Worm (Caenorhabditis elegans) whole organism, L4 larva: ENCODE measurements around the gene flp-23.
A peak's percentile ranks its signal among the peaks of the same experiment; 100 is the strongest.

ENCODE experiments used
- F26F4.8 ChIP-seq: fragments of 200-800 bp; sonication (Bioruptor generic); conservative IDR thresholded peaks from 2 replicates; pipeline ENCODE4 v1.3.6; 2022; ENCODE audit warnings: missing genetic modification characterization, missing compliant biosample characterization
- F44E2.7 ChIP-seq: fragments of 200-800 bp; sonication (Bioruptor generic); IDR thresholded peaks from 2 replicates; pipeline ENCODE4 v2.1.2; 2022; ENCODE audit warnings: missing genetic modification characterization, missing compliant biosample characterization
- R02D3.7 ChIP-seq: fragments of 150-350 bp; sonication (generic microtip); optimal IDR thresholded peaks from 3 replicates; lab custom pipeline; 2014; ENCODE audit warnings: missing biosample characterization, missing genetic modification characterization
- T26A8.4 ChIP-seq: fragments of 200-800 bp; sonication (Bioruptor generic); IDR thresholded peaks from 2 replicates; pipeline ENCODE4 v1.3.6; 2022; ENCODE audit warnings: missing genetic modification characterization, missing compliant biosample characterization
- Y5F2A.4 ChIP-seq: fragments of 200-800 bp; sonication (Bioruptor generic); optimal IDR thresholded peaks from 2 replicates; lab custom pipeline; 2018; ENCODE audit warnings: mild to moderate bottlenecking, missing genetic modification characterization, missing compliant biosample characterization
- ZK337.2 ChIP-seq: fragments of 200-800 bp; sonication (Bioruptor generic); IDR thresholded peaks from 2 replicates; pipeline ENCODE4 v1.3.6; 2022; ENCODE audit warnings: missing genetic modification reagents, missing genetic modification characterization, missing compliant biosample characterization
- aha-1 ChIP-seq: fragments of 150-350 bp; peaks from one replicate; lab custom pipeline; 2014; ENCODE audit warnings: missing biosample characterization, missing genetic modification characterization
- aly-2 ChIP-seq: sonication (generic microtip); optimal IDR thresholded peaks from 2 replicates; lab custom pipeline; 2018; ENCODE audit warnings: missing biosample characterization, missing genetic modification characterization
- ceh-20 ChIP-seq: fragments of 200-800 bp; sonication (Bioruptor generic); IDR thresholded peaks from 2 replicates; pipeline ENCODE4 v1.3.6; 2022; ENCODE audit warnings: missing genetic modification reagents, missing genetic modification characterization, missing compliant biosample characterization
- ceh-28 ChIP-seq: fragments of 150-350 bp; optimal IDR thresholded peaks from 2 replicates; lab custom pipeline; 2014; ENCODE audit warnings: missing biosample characterization, missing genetic modification reagents, missing genetic modification characterization
- ceh-32 ChIP-seq: sonication (generic microtip); optimal IDR thresholded peaks from 2 replicates; lab custom pipeline; 2016; ENCODE audit warnings: mild to moderate bottlenecking, missing genetic modification characterization, missing compliant biosample characterization; ENCODE audit not compliant: poor library complexity
- ceh-82 ChIP-seq: sonication (generic microtip); optimal IDR thresholded peaks from 2 replicates; lab custom pipeline; 2017; ENCODE audit warnings: missing biosample characterization, missing genetic modification characterization
- cey-2 ChIP-seq: sonication (generic microtip); optimal IDR thresholded peaks from 3 replicates; lab custom pipeline; 2017; ENCODE audit warnings: missing genetic modification characterization, mild to moderate bottlenecking, missing compliant biosample characterization, antibody characterized with exemption, borderline replicate concordance; ENCODE audit not compliant: insufficient read depth
- ctbp-1 ChIP-seq: fragments of 200-800 bp; sonication (Bioruptor generic); IDR thresholded peaks from 2 replicates; pipeline ENCODE4 v1.3.6; 2022; ENCODE audit warnings: missing genetic modification reagents, missing genetic modification characterization, missing compliant biosample characterization
- daf-12 ChIP-seq: fragments of 150-350 bp; optimal IDR thresholded peaks from 2 replicates; lab custom pipeline; 2014; ENCODE audit warnings: missing biosample characterization, missing genetic modification reagents, missing genetic modification characterization
- dmd-8 ChIP-seq: fragments of 200-800 bp; sonication (Bioruptor generic); IDR thresholded peaks from 2 replicates; pipeline ENCODE4 v1.3.6; 2022; ENCODE audit warnings: missing genetic modification characterization, missing compliant biosample characterization
- duxl-1 ChIP-seq: sonication (generic microtip); optimal IDR thresholded peaks from 2 replicates; lab custom pipeline; 2016; ENCODE audit warnings: mild to moderate bottlenecking, missing genetic modification characterization, moderate library complexity, missing compliant biosample characterization; ENCODE audit not compliant: poor library complexity
- dve-1 ChIP-seq: sonication (generic microtip); optimal IDR thresholded peaks from 2 replicates; lab custom pipeline; 2017; ENCODE audit warnings: antibody characterized with exemption, mild to moderate bottlenecking, missing genetic modification characterization, missing compliant biosample characterization; ENCODE audit not compliant: insufficient read depth
- egl-27 ChIP-seq: sonication (generic microtip); optimal IDR thresholded peaks from 3 replicates; lab custom pipeline; 2017; ENCODE audit warnings: missing biosample characterization, missing genetic modification reagents, missing genetic modification characterization
- egl-43 ChIP-seq: fragments of 200-800 bp; sonication (Bioruptor generic); IDR thresholded peaks from 2 replicates; pipeline ENCODE4 v1.3.6; 2022; ENCODE audit warnings: missing genetic modification reagents, missing genetic modification characterization, missing compliant biosample characterization
- fkh-10 ChIP-seq: fragments of 150-350 bp; optimal IDR thresholded peaks from 2 replicates; lab custom pipeline; 2014; ENCODE audit warnings: missing biosample characterization, missing genetic modification reagents, missing genetic modification characterization
- gei-8 ChIP-seq: fragments of 200-800 bp; sonication (Bioruptor generic); optimal IDR thresholded peaks from 2 replicates; lab custom pipeline; 2018; ENCODE audit warnings: mild to moderate bottlenecking, missing genetic modification characterization, missing compliant biosample characterization
- hif-1 ChIP-seq, 2 experiments: sonication (generic microtip); optimal IDR thresholded peaks; 2 replicates each; lab custom pipeline; 2016 to 2017; ENCODE audit warnings: missing compliant biosample characterization in 2 of 2, missing genetic modification characterization in 2 of 2, missing genetic modification reagents in 2 of 2, missing genotype in 2 of 2, mild to moderate bottlenecking in 1 of 2
- hlh-11 ChIP-seq: fragments of 200-800 bp; sonication (Bioruptor generic); optimal IDR thresholded peaks from 2 replicates; lab custom pipeline; 2018; ENCODE audit warnings: mild to moderate bottlenecking, missing genetic modification characterization, missing compliant biosample characterization
- hmg-1.1 ChIP-seq: fragments of 200-800 bp; sonication (Bioruptor generic); IDR thresholded peaks from 2 replicates; pipeline ENCODE4 v1.3.6; 2022; ENCODE audit warnings: missing genetic modification reagents, missing genetic modification characterization, missing compliant biosample characterization
- jun-1 ChIP-seq: fragments of 150-350 bp; optimal IDR thresholded peaks from 2 replicates; lab custom pipeline; 2014; ENCODE audit warnings: missing biosample characterization, missing genetic modification reagents, missing genetic modification characterization
- lin-1 ChIP-seq: fragments of 200-800 bp; sonication (Bioruptor generic); IDR thresholded peaks from 2 replicates; pipeline ENCODE4 v1.3.6; 2022; ENCODE audit warnings: missing genetic modification reagents, missing genetic modification characterization, missing compliant biosample characterization
- lin-29 ChIP-seq: fragments of 200-800 bp; sonication (Bioruptor generic); IDR thresholded peaks from 2 replicates; pipeline ENCODE4 v1.3.6; 2022; ENCODE audit warnings: missing genetic modification reagents, missing genetic modification characterization, missing compliant biosample characterization
- lin-38 ChIP-seq: fragments of 200-800 bp; sonication (Bioruptor generic); IDR thresholded peaks from 2 replicates; pipeline ENCODE4 v1.3.6; 2022; ENCODE audit warnings: missing genetic modification reagents, missing genetic modification characterization, missing compliant biosample characterization
- madf-9 ChIP-seq: fragments of 200-800 bp; sonication (Bioruptor generic); conservative IDR thresholded peaks from 2 replicates; pipeline ENCODE4 v1.3.6; 2022; ENCODE audit warnings: missing genetic modification reagents, missing genetic modification characterization, missing compliant biosample characterization
- mdt-29 ChIP-seq: fragments of 200-800 bp; sonication (Bioruptor generic); IDR thresholded peaks from 2 replicates; pipeline ENCODE4 v1.3.6; 2022; ENCODE audit warnings: missing genetic modification reagents, missing genetic modification characterization, missing compliant biosample characterization
- mep-1 ChIP-seq: fragments of 150-350 bp; sonication (generic microtip); optimal IDR thresholded peaks from 3 replicates; lab custom pipeline; 2014; ENCODE audit warnings: missing biosample characterization, missing genetic modification characterization
- mes-2 ChIP-seq: sonication (generic microtip); optimal IDR thresholded peaks from 2 replicates; lab custom pipeline; 2016; ENCODE audit warnings: missing genotype, mild to moderate bottlenecking, missing genetic modification characterization, missing compliant biosample characterization; ENCODE audit not compliant: poor library complexity, severe bottlenecking
- mxl-2 ChIP-seq: fragments of 200-800 bp; sonication (Bioruptor generic); conservative IDR thresholded peaks from 2 replicates; pipeline ENCODE4 v1.3.6; 2022; ENCODE audit warnings: missing genetic modification reagents, missing genetic modification characterization, missing compliant biosample characterization
- mxl-3 ChIP-seq: fragments of 200-800 bp; sonication (Bioruptor generic); optimal IDR thresholded peaks from 2 replicates; lab custom pipeline; 2018; ENCODE audit warnings: mild to moderate bottlenecking, missing genetic modification characterization, missing compliant biosample characterization
- nhr-102 ChIP-seq: sonication (generic microtip); optimal IDR thresholded peaks from 2 replicates; lab custom pipeline; 2016; ENCODE audit warnings: mild to moderate bottlenecking, missing genetic modification characterization, moderate library complexity, missing compliant biosample characterization
- nhr-111 ChIP-seq: fragments of 200-800 bp; sonication (Bioruptor generic); optimal IDR thresholded peaks from 2 replicates; lab custom pipeline; 2018; ENCODE audit warnings: mild to moderate bottlenecking, missing genetic modification characterization, missing compliant biosample characterization
- nhr-41 ChIP-seq: fragments of 200-800 bp; sonication (Bioruptor generic); IDR thresholded peaks from 2 replicates; pipeline ENCODE4 v1.3.6; 2022; ENCODE audit warnings: missing genetic modification reagents, missing genetic modification characterization, missing compliant biosample characterization
- pha-4 ChIP-seq, 2 experiments: fragments of 150-350 bp in 1 of 2; fragments of 200-800 bp in 1 of 2; sonication (Bioruptor generic) in 1 of 2; IDR thresholded peaks in 1 of 2; optimal IDR thresholded peaks in 1 of 2; 2 replicates each; pipeline versions ENCODE4 v1.3.6 to Lab custom; 2014 to 2022; ENCODE audit warnings: missing genetic modification characterization in 2 of 2, missing genetic modification reagents in 2 of 2, missing biosample characterization in 1 of 2, missing compliant biosample characterization in 1 of 2
- php-3 ChIP-seq: fragments of 200-800 bp; sonication (Bioruptor generic); IDR thresholded peaks from 2 replicates; pipeline ENCODE4 v1.3.6; 2022; ENCODE audit warnings: missing genetic modification reagents, missing genetic modification characterization, missing compliant biosample characterization
- sdz-12 ChIP-seq: fragments of 200-800 bp; sonication (Bioruptor generic); optimal IDR thresholded peaks from 2 replicates; lab custom pipeline; 2018; ENCODE audit warnings: mild to moderate bottlenecking, missing genetic modification characterization, missing compliant biosample characterization
- spr-3 ChIP-seq: fragments of 200-800 bp; sonication (Bioruptor generic); optimal IDR thresholded peaks from 2 replicates; lab custom pipeline; 2018; ENCODE audit warnings: mild to moderate bottlenecking, missing genetic modification characterization, missing compliant biosample characterization
- unc-39 ChIP-seq: sonication (generic microtip); optimal IDR thresholded peaks from 2 replicates; lab custom pipeline; 2017; ENCODE audit warnings: missing biosample characterization, missing genetic modification characterization
- unc-62 ChIP-seq, 3 experiments: fragments of 150-350 bp in 1 of 3; sonication (generic microtip); optimal IDR thresholded peaks in 2 of 3; peaks in 1 of 3; 1 replicate in 1 of 3; 2 replicates in 2 of 3; lab custom pipeline; 2014 to 2017; ENCODE audit warnings: missing biosample characterization in 3 of 3, missing genetic modification characterization in 3 of 3, missing genetic modification reagents in 3 of 3, missing genotype in 1 of 3
- vab-7 ChIP-seq: fragments of 200-800 bp; sonication (Bioruptor generic); IDR thresholded peaks from 2 replicates; pipeline ENCODE4 v1.3.6; 2022; ENCODE audit warnings: missing genetic modification reagents, missing genetic modification characterization, missing compliant biosample characterization
- zfp-3 ChIP-seq: fragments of 200-800 bp; sonication (Bioruptor generic); conservative IDR thresholded peaks from 2 replicates; pipeline ENCODE4 v1.3.6; 2022; ENCODE audit warnings: missing genetic modification reagents, missing genetic modification characterization, missing compliant biosample characterization
- ztf-11 ChIP-seq: fragments of 150-350 bp; optimal IDR thresholded peaks from 2 replicates; lab custom pipeline; 2014; ENCODE audit warnings: missing biosample characterization, missing genetic modification characterization

Gene flp-23

DNA sequence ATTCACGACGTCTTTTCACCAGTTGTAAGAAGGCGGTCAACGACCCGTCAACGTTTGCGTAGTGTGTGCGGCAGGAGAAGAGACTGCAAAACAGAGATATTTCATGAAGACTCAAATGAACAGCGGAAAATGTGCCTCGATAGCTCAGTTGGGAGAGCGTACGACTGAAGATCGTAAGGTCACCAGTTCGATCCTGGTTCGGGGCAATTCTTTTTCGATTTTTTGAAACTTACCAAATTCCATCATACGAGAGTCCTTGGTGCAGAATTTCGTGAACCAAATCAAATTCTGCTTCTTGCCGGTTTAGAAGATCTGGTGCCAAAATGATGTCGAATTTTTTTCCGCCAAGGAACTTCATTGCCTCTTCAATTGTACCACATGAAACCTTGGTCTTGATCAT is 2.4 kb downstream of the flp-23 start (continued):
- TF ChIP-seq nhr-41 (GFP tag; lab: Robert Waterston, UW) = no peak
- TF ChIP-seq mxl-2 = 0 out of 2 replicates have a peak, but pooled peaks have one; percentile 10
- TF ChIP-seq spr-3 (GFP tag; lab: Kevin White, UChicago) = no peak
- peak; percentile 72 for TF ChIP-seq lin-1 (GFP tag; lab: Robert Waterston, UW)
- peak; percentile 97 for TF ChIP-seq aha-1 (tag; lab: Kevin White, UChicago)
- TF ChIP-seq Y5F2A.4 (GFP tag; lab: Kevin White, UChicago) = peak; percentile 5
- no peak; the same call in 1 of the 2 replicates for TF ChIP-seq pha-4 (GFP tag; IDR thresholded peaks at IDR 0.05; lab: Robert Waterston, UW)
- TF ChIP-seq pha-4 (tag; optimal IDR thresholded peaks at IDR 0.05; lab: Kevin White, UChicago) = no peak
- peak; percentile 74; the same call in 1 of the 2 replicates for TF ChIP-seq dmd-8
- peak; percentile 71 for TF ChIP-seq mes-2
- TF ChIP-seq fkh-10 = no peak
- TF ChIP-seq dve-1 = peak; percentile 20
- no peak for TF ChIP-seq jun-1 (tag; lab: Kevin White, UChicago)
- peak; percentile 14 for TF ChIP-seq hlh-11 (tag; lab: Kevin White, UChicago)
- TF ChIP-seq ceh-32 (tag; lab: Kevin White, UChicago) = no peak
- TF ChIP-seq egl-43 (GFP tag; lab: Robert Waterston, UW) = peak; percentile 80
- peak; percentile 1 for TF ChIP-seq nhr-102 (tag; lab: Kevin White, UChicago)
- TF ChIP-seq T26A8.4 (GFP tag; lab: Robert Waterston, UW) = peak; percentile 75
- peak; percentile 73 for TF ChIP-seq lin-38 (GFP tag; lab: Robert Waterston, UW)
- peak; percentile 44; the same call in 1 of the 2 replicates for TF ChIP-seq mdt-29 (GFP tag; lab: Robert Waterston, UW)
- no peak for TF ChIP-seq R02D3.7 (tag; lab: Kevin White, UChicago)
- TF ChIP-seq madf-9 (GFP tag; lab: Robert Waterston, UW) = peak; percentile 35; the same call in 1 of the 2 replicates
- TF ChIP-seq unc-62 (GFP tag; optimal IDR thresholded peaks at IDR 0.05 in 1 of 2; lab: Kevin White, UChicago) = peak in 1 of 2 experiments; percentile 92
- TF ChIP-seq unc-62 (tag; optimal IDR thresholded peaks at IDR 0.05; lab: Kevin White, UChicago) = no peak
- TF ChIP-seq zfp-3 (GFP tag; lab: Robert Waterston, UW) = peak; percentile 12; the same call in 1 of the 2 replicates
- TF ChIP-seq ctbp-1 = peak; percentile 51; the same call in 1 of the 2 replicates
- TF ChIP-seq hmg-1.1 = peak; percentile 67
- TF ChIP-seq egl-27 = no peak
- no peak for TF ChIP-seq sdz-12 (GFP tag; lab: Kevin White, UChicago)
- no peak for TF ChIP-seq daf-12 (tag; lab: Kevin White, UChicago)
- TF ChIP-seq unc-39 (tag; lab: Kevin White, UChicago) = no peak
- TF ChIP-seq ztf-11 (tag; lab: Kevin White, UChicago) = no peak
- TF ChIP-seq hif-1 (tag; optimal IDR thresholded peaks at IDR 0.05; lab: Kevin White, UChicago) = peak in 1 of 2 experiments; percentile 17
- TF ChIP-seq vab-7 (GFP tag; lab: Robert Waterston, UW) = peak; percentile 83
- TF ChIP-seq ceh-20 = no peak
- TF ChIP-seq php-3 (GFP tag; lab: Robert Waterston, UW) = 0 out of 2 replicates have a peak, but pooled peaks have one; percentile 57
- TF ChIP-seq lin-29 = no peak
- TF ChIP-seq ZK337.2 (GFP tag; lab: Robert Waterston, UW) = no peak
- no peak for TF ChIP-seq ceh-28 (tag; lab: Kevin White, UChicago)
- TF ChIP-seq nhr-111 = no peak
- TF ChIP-seq ceh-82 (tag; lab: Kevin White, UChicago) = no peak
- peak; percentile 31 for TF ChIP-seq duxl-1
- peak; percentile 63; the same call in 1 of the 2 replicates for TF ChIP-seq F26F4.8 (GFP tag; lab: Robert Waterston, UW)
- TF ChIP-seq gei-8 (GFP tag; lab: Kevin White, UChicago) = no peak
- TF ChIP-seq F44E2.7 (GFP tag; lab: Robert Waterston, UW) = no peak
- peak; percentile 51 for TF ChIP-seq mxl-3
- no peak for TF ChIP-seq cey-2 (tag; lab: Kevin White, UChicago)
- peak; percentile 34 for TF ChIP-seq mep-1
- TF ChIP-seq aly-2 (tag; lab: Kevin White, UChicago) = peak; percentile 5
- TF ChIP-seq, all 104 proteins: peak for 38
